Worm (Caenorhabditis elegans): ENCODE measurements around the gene M110.10.

ce11 chrII:8253160-8253793 lies 39.0 kb upstream of the M110.10 start, which contains the start of gene F35C11.5:
- TF ChIP-seq nhr-179 (tag; optimal IDR thresholded peaks at IDR 0.05) (no peak), xnd-1 (tag; optimal IDR thresholded peaks at IDR 0.05) (peak; percentile 88), hlh-26 (GFP tag; conservative IDR thresholded peaks at IDR 0.05) (no peak), C17E4.6 (GFP tag; IDR thresholded peaks at IDR 0.05) (no peak), unc-62 (GFP tag; optimal IDR thresholded peaks at IDR 0.05) (no peak), F23B12.7 (tag; optimal IDR thresholded peaks at IDR 0.05; ENCODE audit: insufficient read depth) (no peak), hlh-12 (tag; optimal IDR thresholded peaks at IDR 0.05) (no peak), snpc-1.1 (tag; optimal IDR thresholded peaks at IDR 0.05; ENCODE audit: insufficient read depth) (no peak), F33H1.4 (GFP tag; IDR thresholded peaks at IDR 0.05) (peak; percentile 67), dpff-1 (tag; optimal IDR thresholded peaks at IDR 0.05) (no peak)

All from whole organism, young adult.